Worm (Caenorhabditis elegans): ENCODE data around the gene ggtb-1.

DNA sequence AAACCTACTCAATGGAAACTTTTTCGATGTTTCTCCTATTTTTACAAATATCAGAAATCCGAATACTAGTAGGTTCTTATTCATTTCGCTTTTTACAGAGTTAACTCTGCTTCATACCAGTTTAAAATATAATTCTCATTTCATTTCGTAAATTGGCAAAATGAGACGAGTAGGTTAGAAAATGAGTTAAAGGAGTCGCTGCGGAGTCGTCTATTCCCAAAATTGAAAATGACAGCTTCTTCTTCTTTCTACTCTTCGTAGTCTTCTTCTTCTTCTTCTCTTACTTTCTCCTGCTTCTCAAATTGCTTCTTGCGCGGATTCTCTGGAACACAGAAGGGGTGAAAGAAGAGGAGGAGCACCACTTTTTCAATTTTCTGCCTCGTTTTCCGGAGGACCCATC, 11.2 kb downstream of the ggtb-1 start, which contains the start of gene glr-2:
- TF ChIP-seq egl-27 (tag; optimal IDR thresholded peaks at IDR 0.05) (no peak), mes-2 (tag; optimal IDR thresholded peaks at IDR 0.05; ENCODE audit: poor library complexity, severe bottlenecking) (no peak), nhr-28 (tag; optimal IDR thresholded peaks at IDR 0.05) (no peak), cey-2 (tag; optimal IDR thresholded peaks at IDR 0.05; ENCODE audit: borderline replicate concordance, insufficient read depth) (no peak), fkh-10 (GFP tag; optimal IDR thresholded peaks at IDR 0.05) (no peak), set-16 (GFP tag; IDR thresholded peaks at IDR 0.05) (no peak), lsy-2 (tag; optimal IDR thresholded peaks at IDR 0.05) (no peak), lin-39 (tag; optimal IDR thresholded peaks at IDR 0.05) (no peak)

Measured in whole organism, L4 larva.